Worm (Caenorhabditis elegans) whole organism, L4 larva: ENCODE measurements around the gene col-95.
A peak's percentile ranks its signal among the peaks of the same experiment; 100 is the strongest.

Experiments used
- F26F4.8 ChIP-seq: fragments of 200-800 bp; sonication (Bioruptor generic); conservative IDR thresholded peaks from 2 replicates; pipeline ENCODE4 v1.3.6; 2022; ENCODE audit warnings: missing genetic modification characterization, missing compliant biosample characterization
- T20F7.1 ChIP-seq: fragments of 200-800 bp; sonication (Bioruptor generic); optimal IDR thresholded peaks from 2 replicates; lab custom pipeline; 2018; ENCODE audit warnings: mild to moderate bottlenecking, missing genetic modification characterization, missing compliant biosample characterization
- ZK337.2 ChIP-seq: fragments of 200-800 bp; sonication (Bioruptor generic); IDR thresholded peaks from 2 replicates; pipeline ENCODE4 v1.3.6; 2022; ENCODE audit warnings: missing genetic modification reagents, missing genetic modification characterization, missing compliant biosample characterization
- aha-1 ChIP-seq: fragments of 150-350 bp; peaks from one replicate; lab custom pipeline; 2014; ENCODE audit warnings: missing biosample characterization, missing genetic modification characterization
- ceh-44 ChIP-seq: fragments of 200-800 bp; sonication (Bioruptor generic); IDR thresholded peaks from 2 replicates; pipeline ENCODE4 v1.3.6; 2022; ENCODE audit warnings: missing genetic modification reagents, missing genetic modification characterization, missing compliant biosample characterization
- cey-2 ChIP-seq: sonication (generic microtip); optimal IDR thresholded peaks from 3 replicates; lab custom pipeline; 2017; ENCODE audit warnings: missing genetic modification characterization, mild to moderate bottlenecking, missing compliant biosample characterization, antibody characterized with exemption, borderline replicate concordance; ENCODE audit not compliant: insufficient read depth
- daf-12 ChIP-seq: fragments of 150-350 bp; optimal IDR thresholded peaks from 2 replicates; lab custom pipeline; 2014; ENCODE audit warnings: missing biosample characterization, missing genetic modification reagents, missing genetic modification characterization
- daf-8 ChIP-seq: fragments of 200-800 bp; sonication (Bioruptor generic); IDR thresholded peaks from 2 replicates; pipeline ENCODE4 v1.3.6; 2022; ENCODE audit warnings: missing genetic modification characterization, missing compliant biosample characterization
- dmd-8 ChIP-seq: fragments of 200-800 bp; sonication (Bioruptor generic); IDR thresholded peaks from 2 replicates; pipeline ENCODE4 v1.3.6; 2022; ENCODE audit warnings: missing genetic modification characterization, missing compliant biosample characterization
- dmd-9 ChIP-seq: fragments of 200-800 bp; sonication (Bioruptor generic); IDR thresholded peaks from 2 replicates; pipeline ENCODE4 v1.3.6; 2022; ENCODE audit warnings: missing genetic modification reagents, missing genetic modification characterization, missing compliant biosample characterization
- egl-43 ChIP-seq: fragments of 200-800 bp; sonication (Bioruptor generic); IDR thresholded peaks from 2 replicates; pipeline ENCODE4 v1.3.6; 2022; ENCODE audit warnings: missing genetic modification reagents, missing genetic modification characterization, missing compliant biosample characterization
- hmg-1.1 ChIP-seq: fragments of 200-800 bp; sonication (Bioruptor generic); IDR thresholded peaks from 2 replicates; pipeline ENCODE4 v1.3.6; 2022; ENCODE audit warnings: missing genetic modification reagents, missing genetic modification characterization, missing compliant biosample characterization
- lin-15B ChIP-seq: fragments of 150-350 bp; sonication (generic microtip); optimal IDR thresholded peaks from 3 replicates; lab custom pipeline; 2014; ENCODE audit warnings: missing biosample characterization, missing genetic modification characterization
- lin-29 ChIP-seq: fragments of 200-800 bp; sonication (Bioruptor generic); IDR thresholded peaks from 2 replicates; pipeline ENCODE4 v1.3.6; 2022; ENCODE audit warnings: missing genetic modification reagents, missing genetic modification characterization, missing compliant biosample characterization
- lin-38 ChIP-seq: fragments of 200-800 bp; sonication (Bioruptor generic); IDR thresholded peaks from 2 replicates; pipeline ENCODE4 v1.3.6; 2022; ENCODE audit warnings: missing genetic modification reagents, missing genetic modification characterization, missing compliant biosample characterization
- lin-39 ChIP-seq: fragments of 150-350 bp; optimal IDR thresholded peaks from 2 replicates; lab custom pipeline; 2014; ENCODE audit warnings: missing biosample characterization, missing genetic modification reagents, missing genetic modification characterization
- mdl-1 ChIP-seq, 2 experiments: fragments of 150-350 bp in 1 of 2; sonication (generic microtip) in 1 of 2; optimal IDR thresholded peaks; 2 replicates each; lab custom pipeline; 2014 to 2017; ENCODE audit warnings: missing biosample characterization in 2 of 2, missing genetic modification characterization in 2 of 2
- nhr-25 ChIP-seq: sonication (generic microtip); optimal IDR thresholded peaks from 2 replicates; lab custom pipeline; 2017; ENCODE audit warnings: missing genetic modification characterization, mild to moderate bottlenecking, missing compliant biosample characterization, antibody characterized with exemption, moderate library complexity, borderline replicate concordance; ENCODE audit not compliant: insufficient read depth
- nhr-28 ChIP-seq: fragments of 150-350 bp; optimal IDR thresholded peaks from 2 replicates; lab custom pipeline; 2014; ENCODE audit warnings: missing biosample characterization, missing genetic modification characterization
- nhr-48 ChIP-seq: sonication (generic microtip); optimal IDR thresholded peaks from 2 replicates; lab custom pipeline; 2016; ENCODE audit warnings: mild to moderate bottlenecking, missing genetic modification characterization, missing compliant biosample characterization
- nhr-6 ChIP-seq: fragments of 150-350 bp; optimal IDR thresholded peaks from 2 replicates; lab custom pipeline; 2014; ENCODE audit warnings: missing biosample characterization, missing genetic modification characterization
- nhr-76 ChIP-seq: fragments of 150-350 bp; optimal IDR thresholded peaks from 2 replicates; lab custom pipeline; 2014; ENCODE audit warnings: missing biosample characterization, missing genetic modification characterization
- php-3 ChIP-seq: fragments of 200-800 bp; sonication (Bioruptor generic); IDR thresholded peaks from 2 replicates; pipeline ENCODE4 v1.3.6; 2022; ENCODE audit warnings: missing genetic modification reagents, missing genetic modification characterization, missing compliant biosample characterization
- set-16 ChIP-seq: fragments of 200-800 bp; sonication (Bioruptor generic); IDR thresholded peaks from 2 replicates; pipeline ENCODE4 v1.3.6; 2022; ENCODE audit warnings: missing genetic modification reagents, missing genetic modification characterization, missing compliant biosample characterization
- skn-1 ChIP-seq: fragments of 150-350 bp; optimal IDR thresholded peaks from 2 replicates; lab custom pipeline; 2014; ENCODE audit warnings: missing biosample characterization, missing genetic modification characterization
- snpc-4 ChIP-seq: fragments of 150-350 bp; optimal IDR thresholded peaks from 2 replicates; lab custom pipeline; 2014; ENCODE audit warnings: missing biosample characterization, missing genetic modification characterization
- spr-3 ChIP-seq: fragments of 200-800 bp; sonication (Bioruptor generic); optimal IDR thresholded peaks from 2 replicates; lab custom pipeline; 2018; ENCODE audit warnings: mild to moderate bottlenecking, missing genetic modification characterization, missing compliant biosample characterization
- tra-1 ChIP-seq: fragments of 200-800 bp; sonication (Bioruptor generic); IDR thresholded peaks from 2 replicates; pipeline ENCODE4 v1.3.6; 2022; ENCODE audit warnings: missing genetic modification reagents, missing genetic modification characterization, missing compliant biosample characterization
- unc-130 ChIP-seq: sonication (generic microtip); optimal IDR thresholded peaks from 2 replicates; lab custom pipeline; 2016; ENCODE audit warnings: missing genetic modification reagents, missing genetic modification characterization, missing compliant biosample characterization
- unc-39 ChIP-seq: sonication (generic microtip); optimal IDR thresholded peaks from 2 replicates; lab custom pipeline; 2017; ENCODE audit warnings: missing biosample characterization, missing genetic modification characterization
- unc-62 ChIP-seq, 3 experiments: fragments of 150-350 bp in 1 of 3; sonication (generic microtip); optimal IDR thresholded peaks in 2 of 3; peaks in 1 of 3; 1 replicate in 1 of 3; 2 replicates in 2 of 3; lab custom pipeline; 2014 to 2017; ENCODE audit warnings: missing biosample characterization in 3 of 3, missing genetic modification characterization in 3 of 3, missing genetic modification reagents in 3 of 3, missing genotype in 1 of 3
- zfp-3 ChIP-seq: fragments of 200-800 bp; sonication (Bioruptor generic); conservative IDR thresholded peaks from 2 replicates; pipeline ENCODE4 v1.3.6; 2022; ENCODE audit warnings: missing genetic modification reagents, missing genetic modification characterization, missing compliant biosample characterization
- ztf-11 ChIP-seq: fragments of 150-350 bp; optimal IDR thresholded peaks from 2 replicates; lab custom pipeline; 2014; ENCODE audit warnings: missing biosample characterization, missing genetic modification characterization

col-95 gene

ce11 chrIII:11666819-11667218 is 37.0 kb upstream of the col-95 start:
- TF ChIP-seq unc-39 (tag; lab: Kevin White, UChicago) (no peak), ceh-44 (GFP tag; lab: Robert Waterston, UW) (no peak), unc-130 (GFP tag; lab: Kevin White, UChicago) (no peak), aha-1 (peak; percentile 38), ztf-11 (no peak), php-3 (GFP tag; lab: Robert Waterston, UW) (no peak), T20F7.1 (GFP tag; lab: Kevin White, UChicago) (no peak), spr-3 (GFP tag; lab: Kevin White, UChicago) (no peak), dmd-9 (no peak), unc-62 (GFP tag; optimal IDR thresholded peaks at IDR 0.05 in 1 of 2; lab: Kevin White, UChicago) (peak in 1 of 2 experiments; percentile 11), unc-62 (tag; optimal IDR thresholded peaks at IDR 0.05; lab: Kevin White, UChicago) (no peak), nhr-48 (tag; lab: Kevin White, UChicago) (no peak), lin-39 (tag; lab: Kevin White, UChicago) (no peak), lin-15B (tag; lab: Kevin White, UChicago) (no peak), lin-38 (GFP tag; lab: Robert Waterston, UW) (no peak), snpc-4 (no peak), skn-1 (no peak), nhr-28 (tag; lab: Kevin White, UChicago) (peak; percentile 26)
- TF ChIP-seq, all 104 proteins: peak for 3

- no peak for TF ChIP-seq lin-29
- no peak for TF ChIP-seq tra-1 (GFP tag; lab: Robert Waterston, UW)
- TF ChIP-seq aha-1: peak; percentile 84
- TF ChIP-seq cey-2 (tag; lab: Kevin White, UChicago): no peak
- TF ChIP-seq hmg-1.1: no peak
- no peak for TF ChIP-seq mdl-1 (tag; optimal IDR thresholded peaks at IDR 0.05; lab: Kevin White, UChicago)
- no peak for TF ChIP-seq dmd-9
- no peak for TF ChIP-seq dmd-8 (GFP tag; lab: Robert Waterston, UW)
- TF ChIP-seq nhr-76 (tag; lab: Kevin White, UChicago): no peak
Observed at ce11 chrIII:11669008-11669407, 34.8 kb upstream of the col-95 start.

- TF ChIP-seq aha-1 (peak; percentile 95), daf-12 (no peak), dmd-9 (no peak), unc-62 (GFP tag; optimal IDR thresholded peaks at IDR 0.05 in 1 of 2; lab: Kevin White, UChicago) (no peak), unc-62 (tag; optimal IDR thresholded peaks at IDR 0.05; lab: Kevin White, UChicago) (no peak), daf-8 (GFP tag; lab: Robert Waterston, UW) (no peak), nhr-6 (no peak)
Observed at ce11 chrIII:11680514-11680913, 23.3 kb upstream of the col-95 start.

- TF ChIP-seq ZK337.2 (GFP tag; lab: Robert Waterston, UW) (peak; percentile 67; the same call in 1 of the 2 replicates), egl-43 (GFP tag; lab: Robert Waterston, UW) (peak; percentile 68; the same call in 1 of the 2 replicates), nhr-25 (tag; lab: Kevin White, UChicago) (no peak), set-16 (GFP tag; lab: Robert Waterston, UW) (peak; percentile 37)
Observed at ce11 chrIII:11681461-11682014, 22.3 kb upstream of the col-95 start.

- TF ChIP-seq F26F4.8 (no peak), mdl-1 (tag; optimal IDR thresholded peaks at IDR 0.05; lab: Kevin White, UChicago) (no peak), unc-62 (GFP tag; optimal IDR thresholded peaks at IDR 0.05 in 1 of 2; lab: Kevin White, UChicago) (peak in 1 of 2 experiments; percentile 5), unc-62 (tag; optimal IDR thresholded peaks at IDR 0.05; lab: Kevin White, UChicago) (no peak), set-16 (GFP tag; lab: Robert Waterston, UW) (peak; percentile 88), egl-43 (GFP tag; lab: Robert Waterston, UW) (peak; percentile 32; the same call in 1 of the 2 replicates), zfp-3 (GFP tag; lab: Robert Waterston, UW) (no peak)
- TF ChIP-seq, all 104 proteins: peak for 3
Observed at ce11 chrIII:11683038-11683437, 20.8 kb upstream of the col-95 start.
